Worm (Caenorhabditis elegans) whole organism, young adult: ENCODE data around the gene B0244.16.

ENCODE experiments used
- F23B12.7 ChIP-seq: sonication (generic microtip); optimal IDR thresholded peaks from 2 replicates; lab custom pipeline; 2017; ENCODE audit warnings: missing genetic modification characterization, mild to moderate bottlenecking, missing compliant biosample characterization, antibody characterized with exemption, moderate library complexity; ENCODE audit not compliant: insufficient read depth
- K12H6.12 ChIP-seq: fragments of 200-800 bp; sonication (Bioruptor generic); optimal IDR thresholded peaks from 2 replicates; lab custom pipeline; 2018; ENCODE audit warnings: mild to moderate bottlenecking, missing genetic modification characterization, missing compliant biosample characterization
- ama-1 ChIP-seq, 3 experiments: fragments of 150-350 bp in 1 of 3; sonication (generic microtip) in 2 of 3; optimal IDR thresholded peaks; 2 replicates each; lab custom pipeline; 2014 to 2018; ENCODE audit warnings: missing biosample characterization in 2 of 3, missing genetic modification characterization in 2 of 3, missing genetic modification reagents in 2 of 3
- cebp-1 ChIP-seq, 2 experiments: fragments of 200-800 bp in 1 of 2; sonication (Bioruptor generic) in 1 of 2; sonication (generic microtip) in 1 of 2; IDR thresholded peaks in 1 of 2; optimal IDR thresholded peaks in 1 of 2; 2 replicates each; pipeline versions ENCODE4 v1.3.6 to Lab custom; 2017 to 2022; ENCODE audit warnings: missing compliant biosample characterization in 2 of 2, missing genetic modification characterization in 2 of 2, mild to moderate bottlenecking in 1 of 2, missing genetic modification reagents in 1 of 2, moderate library complexity in 1 of 2
- ceh-79 ChIP-seq: sonication (generic microtip); optimal IDR thresholded peaks from 2 replicates; lab custom pipeline; 2017; ENCODE audit warnings: mild to moderate bottlenecking, missing genetic modification characterization, missing compliant biosample characterization
- dpl-1 ChIP-seq: fragments of 150-350 bp; optimal IDR thresholded peaks from 2 replicates; lab custom pipeline; 2014; ENCODE audit warnings: missing biosample characterization, missing genetic modification reagents, missing genetic modification characterization
- lin-35 ChIP-seq, 3 experiments: fragments of 150-350 bp in 2 of 3; sonication (generic microtip) in 1 of 3; optimal IDR thresholded peaks; 2 replicates each; lab custom pipeline; 2014 to 2018; ENCODE audit warnings: missing biosample characterization in 3 of 3, missing genetic modification characterization in 3 of 3, missing genetic modification reagents in 3 of 3
- nhr-80 ChIP-seq: sonication (generic microtip); optimal IDR thresholded peaks from 2 replicates; lab custom pipeline; 2016; ENCODE audit warnings: missing genetic modification characterization, missing compliant biosample characterization
- pha-4 ChIP-seq: fragments of 150-350 bp; sonication (generic microtip); optimal IDR thresholded peaks from 2 replicates; lab custom pipeline; 2014; ENCODE audit warnings: missing biosample characterization, missing genetic modification reagents, missing genetic modification characterization
- repo-1 ChIP-seq: sonication (generic microtip); optimal IDR thresholded peaks from 2 replicates; lab custom pipeline; 2017; ENCODE audit warnings: mild to moderate bottlenecking, missing genetic modification characterization, missing compliant biosample characterization
- zfh-2 ChIP-seq: fragments of 200-800 bp; sonication (Bioruptor generic); conservative IDR thresholded peaks from 2 replicates; pipeline ENCODE4 v1.3.6; 2022; ENCODE audit warnings: missing genetic modification reagents, missing genetic modification characterization, missing compliant biosample characterization

DNA sequence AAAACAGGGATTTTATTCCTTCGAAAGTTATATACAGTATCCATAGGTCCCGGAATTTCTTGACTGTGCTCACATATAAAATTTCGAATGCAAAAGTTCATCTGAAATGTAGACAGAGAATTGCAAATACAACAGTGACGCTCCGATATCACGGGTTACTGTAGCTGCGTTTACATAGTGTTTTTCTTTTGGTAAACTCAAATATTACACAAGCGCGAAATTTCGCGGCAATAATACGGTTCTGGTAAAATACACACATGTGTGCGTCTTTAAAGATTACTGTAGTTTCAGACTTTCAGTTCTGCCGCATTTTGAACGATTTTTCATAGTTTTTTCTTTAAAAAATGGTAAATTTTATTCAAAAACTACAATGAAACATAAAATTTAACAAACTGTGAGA is 49.8 kb downstream of the B0244.16 start, which contains the start of gene rev-3:
- no peak for TF ChIP-seq dpl-1 (GFP tag; lab: Kevin White, UChicago)
- no peak for TF ChIP-seq nhr-80 (tag; lab: Kevin White, UChicago)
- TF ChIP-seq F23B12.7 (tag; lab: Kevin White, UChicago) = no peak
- no peak for TF ChIP-seq ama-1 (optimal IDR thresholded peaks at IDR 0.05; lab: Kevin White, UChicago)
- no peak for TF ChIP-seq ama-1 (GFP tag; optimal IDR thresholded peaks at IDR 0.05; lab: Kevin White, UChicago)
- TF ChIP-seq zfh-2 = no peak
- TF ChIP-seq repo-1 (tag; lab: Kevin White, UChicago) = no peak
- no peak for TF ChIP-seq cebp-1 (GFP tag; IDR thresholded peaks at IDR 0.05; lab: Robert Waterston, UW)
- TF ChIP-seq cebp-1 (tag; optimal IDR thresholded peaks at IDR 0.05; lab: Kevin White, UChicago) = no peak
- TF ChIP-seq ceh-79 = no peak
- TF ChIP-seq lin-35 (GFP tag; optimal IDR thresholded peaks at IDR 0.05; lab: Kevin White, UChicago) = no peak
- TF ChIP-seq K12H6.12 (tag; lab: Kevin White, UChicago) = no peak
- TF ChIP-seq pha-4 (tag; lab: Kevin White, UChicago) = no peak
